Worm (Caenorhabditis elegans) whole organism, L4/young adult: ENCODE measurements around the gene twk-11.
"Not testable (repeated sequence)": the region's sequence is repeated elsewhere in the genome, so short reads cannot be mapped to it uniquely, and the experiment has no call there.

Source experiments
- W03F9.2 ChIP-seq: fragments of 150-350 bp; optimal IDR thresholded peaks from 2 replicates; lab custom pipeline; 2014; ENCODE audit warnings: missing biosample characterization, missing genetic modification characterization
- dao-5 ChIP-seq: sonication (generic microtip); optimal IDR thresholded peaks from 2 replicates; lab custom pipeline; 2016; ENCODE audit warnings: missing genotype, missing genetic modification characterization, moderate library complexity, missing compliant biosample characterization
- him-1 ChIP-seq: sonication (generic microtip); optimal IDR thresholded peaks from 2 replicates; lab custom pipeline; 2016; ENCODE audit warnings: missing genotype, missing genetic modification reagents, missing genetic modification characterization, missing compliant biosample characterization

twk-11 gene

ce11 chrV:7057795-7058194, 21.4 kb upstream of the twk-11 start, which contains the start of gene Y57E12AL.2:
TSS of gene Y57E12AL.2 (plus strand) at chrV:7058095.
- TF ChIP-seq dao-5; him-1; W03F9.2 (tag; lab: Kevin White, UChicago): not testable (repeated sequence)

DNA sequence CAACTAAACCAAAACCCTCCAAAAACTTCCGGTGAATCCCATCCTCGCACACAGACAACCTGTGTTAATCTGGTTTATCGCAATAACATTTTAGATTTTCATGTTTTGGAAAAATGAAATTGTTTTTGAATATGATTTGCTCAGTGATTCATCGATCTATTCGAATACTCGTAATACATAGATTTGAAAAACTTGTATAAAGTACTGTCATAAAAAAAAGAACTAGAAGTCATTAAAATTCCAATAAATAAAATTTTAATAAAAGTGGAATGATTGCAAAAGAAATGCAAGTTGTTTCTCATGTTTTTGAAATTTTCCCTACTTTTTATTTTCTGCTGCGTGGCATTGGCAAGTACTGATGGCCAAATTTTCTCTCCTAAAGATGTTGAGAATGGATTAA, 18.2 kb upstream of the twk-11 start, which contains the start of gene spig-8:
TSS of gene spig-8 (plus strand) at position 301 of the 400 bp plus-strand sequence.
- TF ChIP-seq dao-5 (no peak), W03F9.2 (tag; lab: Kevin White, UChicago) (no peak), him-1 (no peak)

ce11 chrV:7053100-7053499, 16.7 kb upstream of the twk-11 start, which contains the start of gene txt-17:
TSS of gene txt-17 (minus strand) at chrV:7053200.
- TF ChIP-seq dao-5 (no peak), him-1 (no peak), W03F9.2 (tag; lab: Kevin White, UChicago) (no peak)

DNA sequence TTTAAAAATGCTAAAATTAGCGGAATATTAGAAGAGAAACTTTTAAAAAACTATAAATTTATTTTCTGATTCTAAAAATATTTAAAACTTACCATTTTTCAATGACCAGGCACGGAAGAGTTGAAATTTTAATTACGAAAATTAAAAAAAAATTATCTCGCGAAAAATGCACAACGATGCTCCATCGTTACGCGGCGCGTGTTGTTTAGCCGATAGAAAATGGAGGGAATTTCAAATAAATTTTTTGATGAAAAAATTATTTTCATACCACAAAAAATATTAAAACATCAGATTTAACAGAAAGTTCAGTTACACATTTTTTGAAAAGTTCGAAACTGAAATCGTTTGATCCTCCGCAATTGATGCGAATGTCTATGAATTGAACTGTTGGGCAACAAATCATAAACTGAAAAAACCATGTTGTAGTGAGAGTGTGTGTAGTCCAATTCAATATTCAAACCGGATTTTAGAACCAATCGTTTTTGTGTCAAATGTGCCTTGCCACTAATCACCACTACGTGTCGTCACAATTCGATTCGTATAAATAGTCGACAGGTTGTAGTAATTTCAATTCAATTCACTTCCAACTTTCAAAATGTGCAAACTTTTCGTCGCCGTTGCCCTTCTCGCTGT, 14.9 kb upstream of the twk-11 start, which contains the start of the genes tofu-2 and spig-1:
TSS of gene tofu-2 (minus strand) at position 116 of the 633 bp plus-strand sequence.
TSS of gene spig-1 (plus strand) at position 583 of the 633 bp plus-strand sequence.
- no peak for TF ChIP-seq W03F9.2 (tag; lab: Kevin White, UChicago)
- no peak for TF ChIP-seq dao-5
- TF ChIP-seq him-1, result no peak

ce11 chrV:7050153-7050552, 13.8 kb upstream of the twk-11 start:
- TF ChIP-seq him-1 (no peak), W03F9.2 (tag; lab: Kevin White, UChicago) (no peak)

- TF ChIP-seq W03F9.2 (tag; lab: Kevin White, UChicago) (no peak), him-1 (no peak), dao-5 (no peak)
Observed at ce11 chrV:7047512-7047911, 11.1 kb upstream of the twk-11 start, which contains the start of gene F20A1.8. TSS of gene F20A1.8 (minus strand) at chrV:7047612.

ce11 chrV:7046005-7046404, 9.6 kb upstream of the twk-11 start, which contains the start of gene F20A1.2:
TSS of gene F20A1.2 (plus strand) at chrV:7046305.
- TF ChIP-seq dao-5 (no peak), W03F9.2 (tag; lab: Kevin White, UChicago) (no peak), him-1 (no peak)

DNA sequence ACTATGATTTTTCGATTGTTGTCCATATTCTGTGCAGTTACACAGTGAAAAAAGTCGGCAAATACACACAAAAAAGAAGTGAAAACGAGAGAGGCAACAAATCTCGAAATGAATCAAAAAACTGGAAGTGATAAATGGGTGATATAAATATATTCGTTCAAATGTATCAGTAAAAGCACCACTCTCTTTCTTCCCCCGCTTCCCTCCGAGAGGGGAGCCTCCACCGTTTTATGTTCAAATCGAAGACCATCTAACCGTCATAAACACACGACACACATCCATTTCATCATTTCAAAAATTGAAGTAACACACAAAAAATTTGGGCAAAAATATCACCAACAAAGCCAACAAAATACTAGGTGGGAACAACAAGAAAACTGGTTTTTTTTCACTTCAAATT, 9.3 kb downstream of the twk-11 start, which contains the start of gene F20A1.6:
TSS of gene F20A1.6 (minus strand) at position 101 of the 400 bp plus-strand sequence.
- TF ChIP-seq him-1 (no peak), W03F9.2 (tag; lab: Kevin White, UChicago) (no peak), dao-5 (no peak)

DNA sequence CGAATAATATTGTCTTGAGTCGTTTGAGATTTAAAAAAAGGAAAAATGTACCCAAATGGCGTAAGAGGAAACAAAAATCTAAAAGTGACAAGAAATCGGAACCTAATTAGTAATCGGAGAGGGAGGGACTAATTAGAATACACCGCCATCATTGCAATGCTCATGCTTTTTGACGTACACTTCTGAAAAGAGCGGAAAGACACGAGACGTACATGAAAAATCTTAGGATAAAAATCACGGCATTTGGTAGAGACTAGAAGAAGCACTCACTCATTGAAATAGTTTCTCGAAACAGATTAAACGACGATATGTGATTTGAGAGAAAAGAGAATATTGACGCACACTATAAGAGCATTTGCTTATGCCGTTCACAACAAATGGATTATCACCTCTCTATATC, 13.4 kb downstream of the twk-11 start:
- TF ChIP-seq W03F9.2 (tag; lab: Kevin White, UChicago) (no peak), dao-5 (no peak), him-1 (no peak)

ce11 chrV:7021772-7022171, 14.6 kb downstream of the twk-11 start, which contains the start of gene F20A1.4:
TSS of gene F20A1.4 (minus strand) at chrV:7021872.
- TF ChIP-seq him-1 (no peak), dao-5 (no peak), W03F9.2 (tag; lab: Kevin White, UChicago) (no peak)

- TF ChIP-seq W03F9.2 (tag; lab: Kevin White, UChicago) (no peak), dao-5 (no peak), him-1 (no peak)
Observed at ce11 chrV:7017059-7017458, 19.3 kb downstream of the twk-11 start, which contains the start of gene srsx-32. TSS of gene srsx-32 (plus strand) at chrV:7017359.

DNA sequence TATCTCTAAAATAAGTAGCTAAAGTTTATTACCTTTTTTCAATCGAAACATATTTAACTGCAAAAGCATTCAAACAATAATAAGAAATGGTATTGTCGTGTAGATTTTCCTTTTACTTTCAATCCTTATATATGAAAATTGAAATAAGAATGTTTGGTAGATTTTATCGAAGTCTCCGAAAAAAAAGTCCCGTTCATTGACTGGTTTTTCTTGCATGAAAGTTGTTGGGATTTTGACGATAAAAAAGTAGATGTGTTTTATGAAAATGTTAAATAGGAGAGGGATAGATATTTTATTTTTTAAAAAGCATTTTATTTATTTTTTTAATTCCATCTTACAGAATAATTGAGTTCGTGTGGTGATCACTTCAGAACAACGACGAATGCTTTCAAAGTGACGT, 20.5 kb downstream of the twk-11 start, which contains the start of gene C33G8.13:
TSS of gene C33G8.13 (minus strand) at position 101 of the 400 bp plus-strand sequence.
- TF ChIP-seq him-1 (no peak), W03F9.2 (tag; lab: Kevin White, UChicago) (no peak), dao-5 (no peak)

DNA sequence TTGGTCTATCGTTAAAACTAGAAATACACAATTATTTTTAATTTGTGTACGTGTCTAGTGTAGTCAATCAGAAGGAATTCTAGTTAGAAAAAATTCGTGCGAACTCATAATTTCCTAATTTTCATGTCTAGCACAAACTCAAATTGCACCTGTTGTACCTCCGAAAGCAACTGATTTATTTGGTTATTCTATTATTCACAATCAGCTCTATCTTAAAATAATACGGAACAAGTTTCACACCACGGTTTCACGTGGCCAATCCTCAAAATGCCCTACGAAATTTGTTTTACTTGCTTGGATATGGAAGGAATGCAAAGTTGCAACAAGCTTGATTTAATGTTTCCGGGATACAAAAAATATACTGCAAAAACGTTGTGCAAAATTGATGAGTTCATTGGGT, 23.8 kb downstream of the twk-11 start, which contains the start of gene srw-127:
TSS of gene srw-127 (plus strand) at position 301 of the 400 bp plus-strand sequence.
- TF ChIP-seq dao-5, result no peak
- no peak for TF ChIP-seq W03F9.2 (tag; lab: Kevin White, UChicago)
- TF ChIP-seq him-1, result no peak

DNA sequence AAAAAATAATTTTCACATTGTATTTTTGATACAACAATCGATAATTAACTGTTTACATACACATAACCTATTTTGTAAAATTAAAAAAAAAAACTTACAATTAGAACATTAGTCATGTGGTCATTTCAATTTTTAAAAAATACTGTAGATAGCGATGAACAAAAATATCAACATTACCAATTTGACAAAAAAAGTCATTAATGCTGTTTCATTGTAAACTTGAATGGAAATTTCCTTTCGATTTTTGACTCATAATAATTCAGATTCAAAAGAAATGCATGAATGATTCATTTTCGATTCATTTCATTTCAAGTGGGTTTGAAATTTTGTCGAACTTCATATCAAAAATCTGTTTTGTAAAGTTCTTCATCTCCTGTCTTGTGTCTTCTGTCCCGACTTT, 26.9 kb downstream of the twk-11 start, which contains the start of gene C33G8.2:
TSS of gene C33G8.2 (plus strand) at position 301 of the 400 bp plus-strand sequence.
- TF ChIP-seq him-1, result no peak
- no peak for TF ChIP-seq W03F9.2 (tag; lab: Kevin White, UChicago)
- no peak for TF ChIP-seq dao-5

DNA sequence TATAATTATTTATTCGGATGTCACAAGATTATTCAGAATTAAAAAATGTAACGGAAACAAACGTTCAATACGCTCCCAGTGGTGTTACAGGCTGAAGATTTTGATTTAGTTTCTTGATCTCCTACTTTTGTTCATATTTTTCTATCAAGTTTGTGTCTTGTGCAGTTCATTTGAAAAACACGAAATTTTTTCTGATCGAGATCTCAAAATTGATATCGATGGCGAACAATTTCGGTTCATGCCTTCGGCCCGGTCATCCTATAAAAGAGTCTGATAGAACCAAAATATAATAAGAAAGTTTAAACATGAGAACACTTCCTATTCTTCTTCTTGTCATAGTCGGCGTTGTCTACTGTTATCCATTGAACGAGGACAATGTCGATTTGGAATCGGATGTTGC, 29.1 kb downstream of the twk-11 start, which contains the start of gene drd-10:
TSS of gene drd-10 (plus strand) at position 301 of the 400 bp plus-strand sequence.
- TF ChIP-seq dao-5 (no peak), him-1 (no peak), W03F9.2 (tag; lab: Kevin White, UChicago) (no peak)
